Worm (Caenorhabditis elegans): ENCODE results near the gene Y39B6A.34.

The Y39B6A.34 gene

DNA sequence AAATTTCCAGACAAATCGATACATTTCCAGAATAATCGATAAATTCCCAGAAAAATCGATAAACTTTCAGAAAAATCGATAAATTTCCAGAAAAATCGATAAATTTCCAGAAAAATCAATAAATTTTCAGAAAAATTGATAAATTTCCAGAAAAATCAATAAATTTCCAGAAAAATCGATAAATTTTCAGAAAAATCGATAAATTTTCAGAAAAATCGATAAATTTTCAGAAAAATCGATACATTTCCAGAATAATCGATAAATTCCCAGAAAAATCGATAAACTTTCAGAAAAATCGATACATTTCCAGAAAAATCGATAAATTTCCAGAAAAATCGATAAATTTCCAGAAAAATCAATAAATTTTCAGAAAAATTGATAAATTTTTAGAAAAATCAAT, 25.9 kb downstream of the Y39B6A.34 start:
- peak; percentile 55 for TF ChIP-seq ceh-28 (tag; optimal IDR thresholded peaks at IDR 0.05)

DNA sequence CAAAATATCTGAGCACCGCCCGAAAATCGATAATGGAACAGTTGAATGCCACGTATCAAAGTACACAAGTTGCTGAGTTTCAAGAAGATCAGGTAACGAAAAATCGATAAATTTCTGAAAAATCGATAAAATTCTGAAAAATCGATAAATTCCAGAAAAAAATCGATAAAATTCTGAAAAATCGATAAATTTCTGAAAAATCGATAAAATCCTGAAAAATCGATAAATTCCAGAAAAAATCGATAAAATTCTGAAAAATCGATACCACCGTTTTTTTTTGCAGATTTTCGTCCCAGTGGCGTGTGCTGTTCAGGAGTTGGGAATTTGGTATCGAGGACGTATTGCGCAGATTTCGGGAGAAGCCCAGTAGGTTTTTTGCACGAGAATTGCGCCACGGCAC, 26.5 kb downstream of the Y39B6A.34 start:
- no peak for TF ChIP-seq lin-15B (tag; optimal IDR thresholded peaks at IDR 0.05)
- no peak for TF ChIP-seq fkh-10 (GFP tag; optimal IDR thresholded peaks at IDR 0.05)
- TF ChIP-seq ceh-28 (tag; optimal IDR thresholded peaks at IDR 0.05), result peak; percentile 97
- TF ChIP-seq aly-2 (tag; optimal IDR thresholded peaks at IDR 0.05), result no peak
- no peak for TF ChIP-seq elt-1 (tag; optimal IDR thresholded peaks at IDR 0.05)
- no peak for TF ChIP-seq nhr-76 (tag; optimal IDR thresholded peaks at IDR 0.05)
- TF ChIP-seq ztf-11 (tag; optimal IDR thresholded peaks at IDR 0.05), result no peak
- TF ChIP-seq zag-1 (tag; optimal IDR thresholded peaks at IDR 0.05), result no peak

DNA sequence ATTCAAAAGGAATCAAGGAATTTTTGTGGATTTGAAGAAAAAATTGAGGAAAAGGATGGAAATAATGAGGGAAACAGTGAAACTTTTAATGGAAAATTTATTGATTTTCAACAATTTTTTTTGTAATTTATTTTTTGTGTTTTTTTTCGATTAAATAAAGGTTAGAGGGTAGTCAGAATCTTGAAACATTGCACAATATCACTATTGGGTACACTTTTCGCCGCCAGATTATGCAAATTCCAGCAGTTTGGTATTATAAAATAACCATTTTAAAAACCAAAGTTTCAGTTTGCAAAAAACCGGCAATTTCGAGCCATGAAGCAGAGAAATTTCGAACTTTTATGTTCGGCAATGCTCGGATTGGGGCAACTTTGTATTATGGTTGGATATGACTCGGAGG, 30.6 kb downstream of the Y39B6A.34 start, which contains the start of gene Y39B6A.27:
Gene Y39B6A.27 (plus strand): TSS at position 301 of the 400 bp plus-strand sequence.
- no peak for TF ChIP-seq elt-1 (tag; optimal IDR thresholded peaks at IDR 0.05)
- TF ChIP-seq pqm-1 (tag; optimal IDR thresholded peaks at IDR 0.05), result no peak
- no peak for TF ChIP-seq unc-39 (tag; optimal IDR thresholded peaks at IDR 0.05)
- TF ChIP-seq ceh-16 (tag; optimal IDR thresholded peaks at IDR 0.05), result no peak
- no peak for TF ChIP-seq nhr-67 (tag; optimal IDR thresholded peaks at IDR 0.05)
- no peak for TF ChIP-seq aly-2 (tag; optimal IDR thresholded peaks at IDR 0.05)
- no peak for TF ChIP-seq lsy-12 (tag; optimal IDR thresholded peaks at IDR 0.05)
- no peak for TF ChIP-seq fkh-10 (GFP tag; optimal IDR thresholded peaks at IDR 0.05)
- no peak for TF ChIP-seq ztf-4 (tag; optimal IDR thresholded peaks at IDR 0.05)
- no peak for TF ChIP-seq nhr-23 (tag; optimal IDR thresholded peaks at IDR 0.05)
- TF ChIP-seq jun-1 (tag; optimal IDR thresholded peaks at IDR 0.05), result no peak
- no peak for TF ChIP-seq ceh-82 (tag; optimal IDR thresholded peaks at IDR 0.05)
- no peak for TF ChIP-seq ZK546.5 (tag; optimal IDR thresholded peaks at IDR 0.05)

DNA sequence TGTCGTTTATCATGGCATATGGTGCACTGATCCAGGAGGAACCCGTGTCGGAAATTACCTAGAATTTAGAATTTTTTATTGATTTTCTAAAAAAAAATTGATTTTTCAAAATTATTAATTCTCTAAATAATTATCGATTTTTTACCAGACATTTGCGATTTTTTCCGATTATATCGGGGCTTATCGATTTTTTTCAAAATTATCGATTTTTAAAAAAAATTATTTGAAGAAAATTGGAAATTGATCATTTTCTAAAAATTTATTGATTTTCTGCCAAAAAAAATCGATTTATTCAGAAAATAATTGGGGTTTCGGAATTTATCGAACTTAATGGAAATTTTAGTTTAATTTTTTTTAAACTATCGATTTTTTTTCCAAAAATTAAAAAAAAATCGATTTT, 35.2 kb downstream of the Y39B6A.34 start:
- TF ChIP-seq ceh-16 (tag; optimal IDR thresholded peaks at IDR 0.05) (no peak), nhr-28 (tag; optimal IDR thresholded peaks at IDR 0.05) (no peak), nhr-12 (tag; optimal IDR thresholded peaks at IDR 0.05) (no peak), ceh-28 (tag; optimal IDR thresholded peaks at IDR 0.05) (peak; percentile 92), lin-39 (tag; optimal IDR thresholded peaks at IDR 0.05) (no peak)

DNA sequence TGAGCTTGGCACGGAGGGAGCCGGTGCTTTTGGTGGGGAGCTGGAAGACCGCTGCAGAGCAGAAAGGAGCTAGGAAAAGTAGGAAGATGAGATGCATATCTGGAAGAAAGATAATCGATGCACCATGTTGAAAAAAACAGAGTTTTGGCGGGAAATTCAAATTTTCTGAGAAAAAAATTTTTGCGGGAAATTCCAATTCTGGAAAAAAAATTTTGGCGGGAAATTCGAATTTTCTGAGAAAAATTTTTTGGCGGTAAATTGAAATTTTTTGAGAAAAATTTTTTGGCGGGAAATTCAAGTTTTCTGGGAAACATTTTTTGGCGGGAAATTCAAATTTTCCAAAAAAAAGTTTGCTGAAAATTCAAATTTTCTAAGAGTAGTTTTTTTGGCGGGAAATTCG, 36.4 kb downstream of the Y39B6A.34 start, which contains the start of gene asp-17:
Gene asp-17 (minus strand): TSS at position 101 of the 400 bp plus-strand sequence.
- TF ChIP-seq ZK546.5 (tag; optimal IDR thresholded peaks at IDR 0.05), result no peak

DNA sequence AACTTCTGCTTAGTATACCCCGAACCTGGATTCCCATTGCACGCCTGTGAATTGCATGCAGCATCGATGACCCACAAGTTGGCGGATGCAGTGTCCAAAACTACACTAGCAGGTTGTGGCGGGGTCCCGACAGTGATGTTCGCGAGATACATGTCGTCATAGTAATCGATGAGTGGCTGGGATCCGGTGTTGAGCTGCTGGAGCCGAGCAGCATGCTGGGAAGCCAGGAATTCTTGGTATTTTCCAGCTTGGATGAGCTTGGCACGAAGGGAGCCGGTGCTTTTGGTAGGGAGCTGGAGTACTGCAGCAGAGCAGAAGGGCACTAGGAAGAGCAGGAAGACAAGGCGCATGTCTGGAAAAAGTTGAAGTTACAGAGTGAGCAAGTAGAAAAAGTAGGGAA, 41.4 kb downstream of the Y39B6A.34 start, which contains the start of gene asp-16:
Gene asp-16 (minus strand): TSS at position 350 of the 400 bp plus-strand sequence.
- TF ChIP-seq aly-2 (tag; optimal IDR thresholded peaks at IDR 0.05) (no peak), unc-39 (tag; optimal IDR thresholded peaks at IDR 0.05) (no peak), unc-62 (GFP tag; optimal IDR thresholded peaks at IDR 0.05) (no peak), daf-12 (tag; optimal IDR thresholded peaks at IDR 0.05) (no peak), ztf-11 (tag; optimal IDR thresholded peaks at IDR 0.05) (no peak), nhr-28 (tag; optimal IDR thresholded peaks at IDR 0.05) (no peak), nhr-12 (tag; optimal IDR thresholded peaks at IDR 0.05) (no peak), skn-1 (tag; optimal IDR thresholded peaks at IDR 0.05) (no peak), jun-1 (tag; optimal IDR thresholded peaks at IDR 0.05) (no peak), sea-2 (GFP tag; optimal IDR thresholded peaks at IDR 0.05) (no peak)

DNA sequence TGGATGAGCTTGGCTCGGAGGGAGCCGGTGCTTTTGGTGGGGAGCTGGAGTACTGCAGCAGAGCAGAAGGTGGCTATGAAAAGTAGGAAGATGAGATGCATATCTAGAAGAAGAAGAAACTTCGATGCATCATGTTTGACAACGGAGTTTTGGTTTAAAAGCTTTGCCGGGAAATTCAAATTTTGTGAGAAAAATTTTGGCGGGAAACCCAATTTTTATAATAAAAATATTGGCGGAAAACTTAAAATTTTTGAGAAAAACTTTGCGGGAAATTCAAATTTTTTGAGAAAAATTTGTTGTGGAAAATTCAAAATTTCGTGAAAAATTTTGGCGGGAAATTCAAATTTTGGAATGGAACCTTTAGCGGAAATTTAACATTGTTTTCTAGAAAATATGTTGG, 43.9 kb downstream of the Y39B6A.34 start, which contains the start of gene asp-15:
Gene asp-15 (minus strand): TSS at position 101 of the 400 bp plus-strand sequence.
- no peak for TF ChIP-seq snpc-4 (tag; optimal IDR thresholded peaks at IDR 0.05)
- no peak for TF ChIP-seq aly-2 (tag; optimal IDR thresholded peaks at IDR 0.05)
- TF ChIP-seq nhr-77 (tag; optimal IDR thresholded peaks at IDR 0.05), result no peak
- TF ChIP-seq ceh-9 (tag; optimal IDR thresholded peaks at IDR 0.05), result no peak
- no peak for TF ChIP-seq unc-39 (tag; optimal IDR thresholded peaks at IDR 0.05)
- TF ChIP-seq egl-27 (tag; optimal IDR thresholded peaks at IDR 0.05), result no peak
- no peak for TF ChIP-seq eor-1 (tag; optimal IDR thresholded peaks at IDR 0.05)
- no peak for TF ChIP-seq sea-2 (GFP tag; optimal IDR thresholded peaks at IDR 0.05)
